Worm (Caenorhabditis elegans): ENCODE measurements around the gene srab-16.

The srab-16 gene

ce11 chrV:773256-773655 is 9.3 kb upstream of the srab-16 start, which contains the start of gene sti-1 (continued):
- TF ChIP-seq ceh-91 (GFP tag; IDR thresholded peaks at IDR 0.05) (peak; percentile 47), zfh-2 (GFP tag; conservative IDR thresholded peaks at IDR 0.05) (no peak), tbx-9 (tag; optimal IDR thresholded peaks at IDR 0.05; ENCODE audit: borderline replicate concordance) (no peak), zim-3 (tag; optimal IDR thresholded peaks at IDR 0.05) (no peak), B0261.1 (tag; optimal IDR thresholded peaks at IDR 0.05) (no peak), ZK185.1 (tag; optimal IDR thresholded peaks at IDR 0.05; ENCODE audit: poor library complexity, severe bottlenecking) (peak; percentile 7), akir-1 (GFP tag; optimal IDR thresholded peaks at IDR 0.05) (no peak), attf-3 (GFP tag; conservative IDR thresholded peaks at IDR 0.05) (no peak), F57A8.1 (GFP tag; optimal IDR thresholded peaks at IDR 0.05) (no peak), ceh-58 (GFP tag; IDR thresholded peaks at IDR 0.05) (no peak), ztf-26 (tag; optimal IDR thresholded peaks at IDR 0.05) (peak; percentile 10), attf-5 (GFP tag; optimal IDR thresholded peaks at IDR 0.05) (no peak), egl-18 (GFP tag; IDR thresholded peaks at IDR 0.05) (no peak), madf-8 (GFP tag; conservative IDR thresholded peaks at IDR 0.05) (peak; percentile 34), K12H6.12 (tag; optimal IDR thresholded peaks at IDR 0.05) (peak; percentile 63), ets-4 (GFP tag; optimal IDR thresholded peaks at IDR 0.05) (no peak), lin-35 (GFP tag; optimal IDR thresholded peaks at IDR 0.05) (peak; percentile 39 to 85 (median 72)), ccch-3 (GFP tag; optimal IDR thresholded peaks at IDR 0.05) (no peak), rcor-1 (GFP tag; IDR thresholded peaks at IDR 0.05) (peak; percentile 64; the same call in 1 of the 2 replicates), K11D2.4 (GFP tag; IDR thresholded peaks at IDR 0.05) (no peak), pbrm-1 (GFP tag; IDR thresholded peaks at IDR 0.05) (peak; percentile 84), B0035.1 (tag; optimal IDR thresholded peaks at IDR 0.05) (no peak), lin-40 (tag; optimal IDR thresholded peaks at IDR 0.05) (peak; percentile 78), nhr-90 (tag; optimal IDR thresholded peaks at IDR 0.05) (no peak), mes-4 (tag; optimal IDR thresholded peaks at IDR 0.05) (no peak), die-1 (tag; optimal IDR thresholded peaks at IDR 0.05) (no peak), Y56A3A.18 (GFP tag; IDR thresholded peaks at IDR 0.05) (no peak), mxl-1 (tag; optimal IDR thresholded peaks at IDR 0.05) (no peak), C17E4.6 (GFP tag; IDR thresholded peaks at IDR 0.05) (no peak), pha-4 (tag; optimal IDR thresholded peaks at IDR 0.05) (no peak), F49E8.2 (tag; optimal IDR thresholded peaks at IDR 0.05; ENCODE audit: insufficient read depth) (no peak), egl-44 (GFP tag; IDR thresholded peaks at IDR 0.05) (no peak), F10E7.11 (tag; optimal IDR thresholded peaks at IDR 0.05) (no peak), sdz-38 (tag; optimal IDR thresholded peaks at IDR 0.05) (no peak), hmg-1.2 (GFP tag; IDR thresholded peaks at IDR 0.05) (peak; percentile 99), B0019.2 (GFP tag; conservative IDR thresholded peaks at IDR 0.05) (no peak)

- TF ChIP-seq zfh-2 (GFP tag; conservative IDR thresholded peaks at IDR 0.05) = peak; percentile 60
- no peak for TF ChIP-seq nfya-1 (tag; optimal IDR thresholded peaks at IDR 0.05; ENCODE audit: borderline replicate concordance, insufficient read depth)
Observed at ce11 chrV:774341-774740, 8.2 kb upstream of the srab-16 start.

DNA sequence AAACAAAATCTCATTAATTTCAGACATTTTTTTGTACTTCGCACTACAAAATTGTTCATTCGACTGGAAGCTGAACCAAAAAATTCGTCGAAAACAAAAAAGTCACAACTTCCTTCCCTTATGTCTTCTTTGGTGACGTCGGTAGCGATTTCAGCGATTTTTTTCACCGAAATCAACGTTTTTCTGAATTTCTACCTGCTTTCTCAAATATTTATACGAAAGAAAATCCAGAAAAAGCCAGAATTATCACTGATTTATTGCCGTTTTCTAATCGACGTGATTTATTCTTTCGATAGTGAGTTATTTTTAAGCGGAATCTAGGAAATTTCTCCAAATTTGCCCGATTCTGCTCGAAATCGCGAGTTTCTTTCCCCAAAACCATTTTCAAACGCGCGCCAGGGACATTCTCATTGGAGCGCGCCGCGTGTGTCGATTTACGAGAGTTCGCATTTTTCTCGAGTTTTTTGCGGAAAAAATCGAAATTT is 7.6 kb upstream of the srab-16 start, which contains the start of gene srbc-58:
TSS of gene srbc-58 (plus strand) at position 121 of the 485 bp plus-strand sequence.
- TF ChIP-seq madf-6 (GFP tag; IDR thresholded peaks at IDR 0.05) (peak; percentile 27), C17E4.6 (GFP tag; IDR thresholded peaks at IDR 0.05) (no peak), Y95B8A.8 (GFP tag; IDR thresholded peaks at IDR 0.05) (no peak), mxl-1 (tag; optimal IDR thresholded peaks at IDR 0.05) (no peak), hmg-1.2 (GFP tag; IDR thresholded peaks at IDR 0.05) (no peak), aptf-3 (GFP tag; IDR thresholded peaks at IDR 0.05) (no peak), akir-1 (GFP tag; optimal IDR thresholded peaks at IDR 0.05) (no peak), Y56A3A.18 (GFP tag; IDR thresholded peaks at IDR 0.05) (no peak), rcor-1 (GFP tag; IDR thresholded peaks at IDR 0.05) (no peak), ceh-100 (GFP tag; IDR thresholded peaks at IDR 0.05) (no peak), rec-8 (tag; optimal IDR thresholded peaks at IDR 0.05) (no peak), aptf-2 (GFP tag; conservative IDR thresholded peaks at IDR 0.05) (no peak), madf-8 (GFP tag; conservative IDR thresholded peaks at IDR 0.05) (no peak), mes-4 (tag; optimal IDR thresholded peaks at IDR 0.05) (no peak), F10E7.11 (tag; optimal IDR thresholded peaks at IDR 0.05) (no peak), B0261.1 (tag; optimal IDR thresholded peaks at IDR 0.05) (no peak), tbx-9 (tag; optimal IDR thresholded peaks at IDR 0.05; ENCODE audit: borderline replicate concordance) (no peak), ztf-25 (GFP tag; IDR thresholded peaks at IDR 0.05) (no peak), tlf-1 (GFP tag; optimal IDR thresholded peaks at IDR 0.05) (peak; percentile 72)

All from whole organism, young adult.